Worm (Caenorhabditis elegans): ENCODE results near the gene fbxa-32.

Gene fbxa-32

ce11 chrIII:1308887-1309286 is 39.8 kb upstream of the fbxa-32 start, which contains the start of gene Y82E9BL.12:
Gene Y82E9BL.12 (plus strand): TSS chrIII:1309187.
- TF ChIP-seq nhr-12 (tag; optimal IDR thresholded peaks at IDR 0.05): no peak
- TF ChIP-seq ceh-16 (tag; optimal IDR thresholded peaks at IDR 0.05): no peak
- TF ChIP-seq mbf-1 (tag; optimal IDR thresholded peaks at IDR 0.05): no peak
- no peak for TF ChIP-seq sma-3 (GFP tag; optimal IDR thresholded peaks at IDR 0.05)
- TF ChIP-seq zag-1 (tag; optimal IDR thresholded peaks at IDR 0.05): no peak
- no peak for TF ChIP-seq elt-1 (tag; optimal IDR thresholded peaks at IDR 0.05)
- no peak for TF ChIP-seq Y55F3AM.14 (GFP tag; optimal IDR thresholded peaks at IDR 0.05)
- TF ChIP-seq nhr-11 (tag; optimal IDR thresholded peaks at IDR 0.05): no peak
- TF ChIP-seq nhr-23 (tag; optimal IDR thresholded peaks at IDR 0.05): no peak
- TF ChIP-seq skn-1 (tag; optimal IDR thresholded peaks at IDR 0.05): no peak
- no peak for TF ChIP-seq egl-27 (tag; optimal IDR thresholded peaks at IDR 0.05)
- TF ChIP-seq ztf-11 (tag; optimal IDR thresholded peaks at IDR 0.05): no peak
- TF ChIP-seq fos-1 (tag; optimal IDR thresholded peaks at IDR 0.05): no peak
- TF ChIP-seq dmd-4 (tag; optimal IDR thresholded peaks at IDR 0.05): no peak
- TF ChIP-seq ZK546.5 (tag; optimal IDR thresholded peaks at IDR 0.05): no peak

- peak; percentile 13 for TF ChIP-seq sma-9 (GFP tag; optimal IDR thresholded peaks at IDR 0.05)
- TF ChIP-seq sma-9 (tag; optimal IDR thresholded peaks at IDR 0.05): no peak
- TF ChIP-seq unc-55 (GFP tag; optimal IDR thresholded peaks at IDR 0.05): peak; percentile 13
- no peak for TF ChIP-seq nhr-237 (tag; optimal IDR thresholded peaks at IDR 0.05)
- TF ChIP-seq nhr-129 (tag; optimal IDR thresholded peaks at IDR 0.05): peak; percentile 80
- TF ChIP-seq fos-1 (tag; optimal IDR thresholded peaks at IDR 0.05): peak; percentile 66
- TF ChIP-seq mbf-1 (tag; optimal IDR thresholded peaks at IDR 0.05): no peak
These were observed 39.2 kb upstream of the fbxa-32 start, which contains the start of gene fbxa-79 for ce11 chrIII:1308209-1308608. Gene fbxa-79 (minus strand): TSS chrIII:1308294.

- TF ChIP-seq nhr-12 (tag; optimal IDR thresholded peaks at IDR 0.05) (no peak), unc-55 (GFP tag; optimal IDR thresholded peaks at IDR 0.05) (no peak), unc-62 (GFP tag; optimal IDR thresholded peaks at IDR 0.05) (no peak), sma-3 (GFP tag; optimal IDR thresholded peaks at IDR 0.05) (no peak), elt-3 (tag; optimal IDR thresholded peaks at IDR 0.05) (no peak), ZK546.5 (tag; optimal IDR thresholded peaks at IDR 0.05) (no peak), nhr-77 (tag; optimal IDR thresholded peaks at IDR 0.05) (no peak), lin-11 (tag; optimal IDR thresholded peaks at IDR 0.05) (no peak)
These were observed 38.3 kb upstream of the fbxa-32 start for ce11 chrIII:1307333-1307732.

- TF ChIP-seq mbf-1 (tag; optimal IDR thresholded peaks at IDR 0.05) (no peak), elt-1 (tag; optimal IDR thresholded peaks at IDR 0.05) (no peak), ceh-82 (tag; optimal IDR thresholded peaks at IDR 0.05) (no peak), R02D3.7 (tag; optimal IDR thresholded peaks at IDR 0.05) (no peak), unc-55 (GFP tag; optimal IDR thresholded peaks at IDR 0.05) (no peak), ama-1 (optimal IDR thresholded peaks at IDR 0.05) (no peak), nhr-23 (tag; optimal IDR thresholded peaks at IDR 0.05) (no peak), nhr-12 (tag; optimal IDR thresholded peaks at IDR 0.05) (no peak), ceh-16 (tag; optimal IDR thresholded peaks at IDR 0.05) (no peak), nhr-6 (tag; optimal IDR thresholded peaks at IDR 0.05) (no peak), nhr-129 (tag; optimal IDR thresholded peaks at IDR 0.05) (no peak), nhr-11 (tag; optimal IDR thresholded peaks at IDR 0.05) (no peak), skn-1 (tag; optimal IDR thresholded peaks at IDR 0.05) (no peak)
These were observed 34.4 kb upstream of the fbxa-32 start, which contains the start of gene fbxa-75 for ce11 chrIII:1303414-1303813. Gene fbxa-75 (plus strand): TSS chrIII:1303714.

ce11 chrIII:1297604-1298003 is 28.5 kb upstream of the fbxa-32 start, which contains the start of gene fbxa-28:
Gene fbxa-28 (plus strand): TSS chrIII:1297904.
- TF ChIP-seq nhr-12 (tag; optimal IDR thresholded peaks at IDR 0.05): no peak
- TF ChIP-seq snpc-4 (tag; optimal IDR thresholded peaks at IDR 0.05): no peak
- no peak for TF ChIP-seq nhr-129 (tag; optimal IDR thresholded peaks at IDR 0.05)
- no peak for TF ChIP-seq ztf-4 (tag; optimal IDR thresholded peaks at IDR 0.05)

ce11 chrIII:1295149-1295716 is 26.2 kb upstream of the fbxa-32 start, which contains the start of gene fbxa-35:
Gene fbxa-35 (plus strand): TSS chrIII:1295666.
- TF ChIP-seq fos-1 (tag; optimal IDR thresholded peaks at IDR 0.05): peak; percentile 87
- no peak for TF ChIP-seq egl-27 (tag; optimal IDR thresholded peaks at IDR 0.05)
- no peak for TF ChIP-seq R02D3.7 (tag; optimal IDR thresholded peaks at IDR 0.05)
- no peak for TF ChIP-seq mdl-1 (tag; optimal IDR thresholded peaks at IDR 0.05)

All from whole organism, L2 larva.